Worm (Caenorhabditis elegans) whole organism, L4/young adult: ENCODE results near the gene sel-5.

Source experiments
- W03F9.2 ChIP-seq: fragments of 150-350 bp; optimal IDR thresholded peaks from 2 replicates; lab custom pipeline; 2014; ENCODE audit warnings: missing biosample characterization, missing genetic modification characterization
- dao-5 ChIP-seq: sonication (generic microtip); optimal IDR thresholded peaks from 2 replicates; lab custom pipeline; 2016; ENCODE audit warnings: missing genotype, missing genetic modification characterization, moderate library complexity, missing compliant biosample characterization
- him-1 ChIP-seq: sonication (generic microtip); optimal IDR thresholded peaks from 2 replicates; lab custom pipeline; 2016; ENCODE audit warnings: missing genotype, missing genetic modification reagents, missing genetic modification characterization, missing compliant biosample characterization

sel-5 gene

DNA sequence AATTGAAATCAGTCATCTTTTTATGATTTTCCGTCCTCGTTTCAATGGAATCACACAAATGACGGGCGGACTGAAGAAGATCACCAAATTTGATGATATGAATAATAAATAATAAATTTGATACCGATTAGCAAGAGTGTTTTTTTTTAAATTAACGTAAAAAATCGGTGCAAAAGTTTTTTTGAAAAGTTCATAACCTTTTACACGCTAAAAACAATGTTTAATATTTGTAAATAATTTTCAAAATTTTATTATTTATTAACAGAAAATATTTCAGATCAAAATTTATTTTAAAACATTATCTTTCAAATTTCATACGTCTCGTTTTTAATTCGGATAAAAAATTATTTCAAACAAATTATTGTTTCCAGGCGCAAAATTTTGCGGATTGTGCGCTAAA, 33.3 kb downstream of the sel-5 start, which contains the start of gene M88.3:
TSS of gene M88.3 (minus strand) at position 101 of the 400 bp plus-strand sequence.
- no peak for TF ChIP-seq dao-5 (tag; lab: Kevin White, UChicago)
- no peak for TF ChIP-seq him-1 (tag; lab: Kevin White, UChicago)
- no peak for TF ChIP-seq W03F9.2 (tag; lab: Kevin White, UChicago)

DNA sequence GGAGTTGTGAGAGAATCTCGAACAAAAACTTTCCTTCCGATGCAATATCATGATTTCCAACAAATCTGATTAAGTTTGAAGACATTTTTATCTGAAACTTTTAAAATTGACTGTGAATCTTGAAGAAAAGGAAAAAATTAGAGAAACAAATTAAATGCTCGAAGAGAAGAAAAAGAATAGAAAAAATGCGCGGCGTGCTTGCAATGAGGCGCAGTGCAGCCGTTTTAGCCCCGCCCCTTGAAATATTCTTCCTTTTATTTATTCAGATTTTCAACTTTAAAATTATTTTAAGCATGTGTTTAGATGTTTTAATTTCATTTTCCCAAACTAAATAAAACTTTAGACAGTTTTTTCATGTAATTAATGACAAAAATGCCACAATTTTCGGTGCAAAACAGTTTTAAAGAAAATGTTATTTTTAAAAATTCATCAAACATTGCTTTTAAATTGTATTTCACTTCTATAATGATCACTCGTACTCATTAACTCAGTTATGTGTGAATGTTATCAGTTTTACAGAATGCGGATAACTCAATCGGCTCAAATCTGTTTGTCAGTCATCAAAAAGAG, 35.8 kb downstream of the sel-5 start, which contains the start of the genes mrps-34 and cisd-3.1:
TSS of gene mrps-34 (minus strand) at position 91 of the 570 bp plus-strand sequence.
TSS of gene cisd-3.1 (plus strand) at position 520 of the 570 bp plus-strand sequence.
- no peak for TF ChIP-seq W03F9.2 (tag; lab: Kevin White, UChicago)
- no peak for TF ChIP-seq him-1 (tag; lab: Kevin White, UChicago)
- no peak for TF ChIP-seq dao-5 (tag; lab: Kevin White, UChicago)

DNA sequence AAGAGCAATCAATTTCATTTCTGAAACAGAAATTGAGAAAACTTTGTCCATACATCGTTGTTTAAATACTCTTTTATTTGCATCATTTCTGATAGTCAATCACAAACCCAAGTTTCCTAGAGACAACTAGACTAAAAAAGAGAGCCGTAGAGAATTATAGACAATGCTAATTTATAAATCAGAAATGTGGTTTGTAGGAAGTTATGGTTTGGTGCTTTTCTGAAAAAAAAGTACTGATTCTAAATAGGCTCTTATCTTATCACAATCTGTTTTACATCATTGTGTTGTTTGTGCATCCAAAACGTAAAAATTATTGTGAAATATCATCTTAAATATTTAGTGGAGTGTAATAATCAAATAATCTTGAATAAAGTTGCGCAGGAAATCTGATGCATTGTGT, 37.6 kb downstream of the sel-5 start, which contains the start of gene ugt-62:
TSS of gene ugt-62 (minus strand) at position 20 of the 400 bp plus-strand sequence.
- no peak for TF ChIP-seq dao-5 (tag; lab: Kevin White, UChicago)
- no peak for TF ChIP-seq W03F9.2 (tag; lab: Kevin White, UChicago)
- TF ChIP-seq him-1 (tag; lab: Kevin White, UChicago), result no peak

DNA sequence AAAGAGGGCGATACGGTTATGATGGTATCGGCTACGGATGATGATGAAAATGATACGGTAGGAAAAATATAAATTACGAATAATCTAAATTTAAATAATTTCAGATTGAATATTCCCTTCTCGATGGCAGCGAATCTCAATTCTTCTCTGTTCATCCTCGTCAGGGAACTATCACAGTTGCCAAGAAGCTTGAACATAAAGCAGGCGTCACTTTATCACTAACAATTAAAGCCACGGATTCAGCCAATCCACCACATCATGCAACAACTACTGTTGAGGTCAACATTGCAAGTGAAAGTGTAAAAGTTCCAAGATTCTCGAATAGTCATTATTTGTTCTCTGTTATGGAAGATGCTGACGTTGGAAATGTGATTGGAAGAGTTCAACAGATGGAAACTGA, 47.3 kb downstream of the sel-5 start:
- no peak for TF ChIP-seq dao-5 (tag; lab: Kevin White, UChicago)
- TF ChIP-seq W03F9.2 (tag; lab: Kevin White, UChicago), result no peak
- no peak for TF ChIP-seq him-1 (tag; lab: Kevin White, UChicago)

DNA sequence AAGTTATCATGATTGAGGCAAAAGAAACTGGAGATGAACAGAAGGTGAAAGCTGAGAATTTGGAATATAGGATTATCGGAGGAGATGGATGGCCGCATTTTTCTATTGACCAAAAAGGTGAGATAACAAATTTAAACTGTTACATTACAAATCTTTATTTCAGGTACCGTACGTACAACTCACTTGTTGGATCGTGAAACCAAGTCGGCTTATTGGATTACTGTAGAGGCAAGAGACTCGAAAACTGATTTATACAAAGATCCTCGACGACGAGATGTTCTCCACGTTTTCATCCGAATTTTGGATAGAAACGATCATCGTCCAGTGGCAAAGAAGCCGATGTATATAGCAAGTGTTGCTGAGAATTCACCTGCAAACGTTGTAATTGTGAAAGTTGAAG, 52.2 kb downstream of the sel-5 start:
- TF ChIP-seq dao-5 (tag; lab: Kevin White, UChicago) (no peak), W03F9.2 (tag; lab: Kevin White, UChicago) (no peak), him-1 (tag; lab: Kevin White, UChicago) (no peak)

DNA sequence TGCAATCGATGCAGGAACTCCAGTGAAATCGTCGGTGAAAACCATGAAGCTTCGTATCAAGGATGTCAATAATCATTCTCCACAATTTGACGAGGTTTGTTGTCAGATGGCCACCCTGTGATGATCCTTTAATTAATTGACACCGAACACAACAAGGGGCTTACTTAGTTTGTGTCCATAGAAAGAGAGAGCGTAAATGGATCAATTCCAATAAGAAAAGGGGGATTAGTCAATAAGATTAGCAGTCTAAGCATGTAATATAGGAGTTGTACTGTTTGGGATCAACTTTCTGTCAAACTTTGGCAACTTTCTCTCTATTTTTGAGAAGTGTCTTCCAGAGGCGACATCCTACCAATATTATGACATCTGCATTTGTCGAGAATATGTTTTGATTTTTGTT, 54.2 kb downstream of the sel-5 start:
- TF ChIP-seq dao-5 (tag; lab: Kevin White, UChicago), result no peak
- TF ChIP-seq W03F9.2 (tag; lab: Kevin White, UChicago), result no peak
- TF ChIP-seq him-1 (tag; lab: Kevin White, UChicago), result no peak

DNA sequence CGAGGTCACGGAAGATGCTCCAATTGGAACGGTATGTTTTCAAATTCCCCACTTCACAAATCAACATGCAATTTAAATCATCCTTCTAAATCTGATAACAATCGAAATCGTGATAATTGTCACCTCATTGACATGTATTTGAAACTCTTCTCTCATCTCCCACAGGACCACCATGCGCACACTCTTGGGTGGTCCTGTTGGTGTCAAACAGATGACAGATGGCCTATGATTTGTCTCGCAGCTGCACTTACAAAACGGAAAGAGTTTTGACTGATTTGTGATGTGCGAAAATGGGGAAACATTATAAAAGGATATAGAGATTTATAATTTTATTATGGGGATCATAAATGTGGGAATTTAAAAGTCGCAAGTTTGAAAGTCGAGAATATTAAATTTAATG, 54.8 kb downstream of the sel-5 start:
- no peak for TF ChIP-seq dao-5 (tag; lab: Kevin White, UChicago)
- no peak for TF ChIP-seq W03F9.2 (tag; lab: Kevin White, UChicago)
- no peak for TF ChIP-seq him-1 (tag; lab: Kevin White, UChicago)
